Worm (Caenorhabditis elegans) whole organism, late embryonic: ENCODE results near the gene tag-10.

Source experiments
- C38D4.7 ChIP-seq: fragments of 200-800 bp; sonication (Bioruptor generic); optimal IDR thresholded peaks from 2 replicates; lab custom pipeline; 2018; ENCODE audit warnings: mild to moderate bottlenecking, missing genetic modification characterization, moderate library complexity, missing compliant biosample characterization
- K09A11.1 ChIP-seq: sonication (generic microtip); optimal IDR thresholded peaks from 2 replicates; lab custom pipeline; 2017; ENCODE audit warnings: antibody characterized with exemption, mild to moderate bottlenecking, missing genetic modification characterization, missing compliant biosample characterization; ENCODE audit not compliant: insufficient read depth
- Y22D7AL.16 ChIP-seq: sonication (generic microtip); optimal IDR thresholded peaks from 2 replicates; lab custom pipeline; 2016; ENCODE audit warnings: missing genetic modification characterization, missing compliant biosample characterization
- ahr-1 ChIP-seq: sonication (generic microtip); optimal IDR thresholded peaks from 2 replicates; lab custom pipeline; 2016; ENCODE audit warnings: missing genetic modification characterization, missing compliant biosample characterization
- ceh-14 ChIP-seq: sonication (generic microtip); optimal IDR thresholded peaks from 2 replicates; lab custom pipeline; 2016; ENCODE audit warnings: missing genotype, missing genetic modification characterization, missing compliant biosample characterization
- ceh-19 ChIP-seq: fragments of 200-800 bp; sonication (Bioruptor generic); optimal IDR thresholded peaks from 2 replicates; lab custom pipeline; 2018; ENCODE audit warnings: mild to moderate bottlenecking, missing genetic modification characterization, missing compliant biosample characterization
- ceh-22 ChIP-seq: sonication (generic microtip); optimal IDR thresholded peaks from 2 replicates; lab custom pipeline; 2017; ENCODE audit warnings: missing biosample characterization, missing genetic modification characterization
- ceh-24 ChIP-seq: sonication (generic microtip); optimal IDR thresholded peaks from 2 replicates; lab custom pipeline; 2016; ENCODE audit warnings: mild to moderate bottlenecking, missing genetic modification characterization, missing compliant biosample characterization
- ceh-30 ChIP-seq: fragments of 150-350 bp; optimal IDR thresholded peaks from 2 replicates; lab custom pipeline; 2014; ENCODE audit warnings: missing biosample characterization, missing genetic modification characterization
- ceh-31 ChIP-seq: sonication (generic microtip); optimal IDR thresholded peaks from 2 replicates; lab custom pipeline; 2016; ENCODE audit warnings: missing genetic modification characterization, missing compliant biosample characterization
- ceh-34 ChIP-seq: sonication (generic microtip); optimal IDR thresholded peaks from 2 replicates; lab custom pipeline; 2016; ENCODE audit warnings: mild to moderate bottlenecking, missing genetic modification characterization, missing compliant biosample characterization
- ceh-6 ChIP-seq: fragments of 200-800 bp; sonication (Bioruptor generic); optimal IDR thresholded peaks from 2 replicates; lab custom pipeline; 2018; ENCODE audit warnings: mild to moderate bottlenecking, missing genetic modification characterization, missing compliant biosample characterization
- ceh-9 ChIP-seq: sonication (generic microtip); optimal IDR thresholded peaks from 2 replicates; lab custom pipeline; 2016; ENCODE audit warnings: mild to moderate bottlenecking, missing genetic modification characterization, inconsistent platforms, missing compliant biosample characterization
- dmd-4 ChIP-seq: sonication (generic microtip); optimal IDR thresholded peaks from 2 replicates; lab custom pipeline; 2016; ENCODE audit warnings: borderline replicate concordance, missing genetic modification characterization, missing compliant biosample characterization
- elt-2 ChIP-seq: sonication (generic microtip); optimal IDR thresholded peaks from 2 replicates; lab custom pipeline; 2016; ENCODE audit warnings: missing genetic modification reagents, missing genetic modification characterization, missing compliant biosample characterization
- elt-4 ChIP-seq: sonication (generic microtip); optimal IDR thresholded peaks from 2 replicates; lab custom pipeline; 2016; ENCODE audit warnings: missing genetic modification characterization, missing compliant biosample characterization
- eyg-1 ChIP-seq: sonication (generic microtip); optimal IDR thresholded peaks from 2 replicates; lab custom pipeline; 2016; ENCODE audit warnings: missing genotype, missing genetic modification characterization, missing compliant biosample characterization
- fkh-10 ChIP-seq: fragments of 150-350 bp; optimal IDR thresholded peaks from 2 replicates; lab custom pipeline; 2014; ENCODE audit warnings: missing biosample characterization, missing genetic modification reagents, missing genetic modification characterization
- hlh-13 ChIP-seq: fragments of 200-800 bp; sonication (Bioruptor generic); optimal IDR thresholded peaks from 2 replicates; lab custom pipeline; 2018; ENCODE audit warnings: mild to moderate bottlenecking, missing genetic modification characterization, missing compliant biosample characterization
- hlh-15 ChIP-seq: sonication (generic microtip); optimal IDR thresholded peaks from 2 replicates; lab custom pipeline; 2016; ENCODE audit warnings: missing genetic modification characterization, missing compliant biosample characterization
- hlh-30 ChIP-seq: sonication (generic microtip); optimal IDR thresholded peaks from 2 replicates; lab custom pipeline; 2017; ENCODE audit warnings: antibody characterized with exemption, missing genetic modification characterization, missing compliant biosample characterization; ENCODE audit not compliant: insufficient read depth
- hlh-6 ChIP-seq: sonication (generic microtip); optimal IDR thresholded peaks from 2 replicates; lab custom pipeline; 2016; ENCODE audit warnings: missing genotype, missing genetic modification characterization, missing compliant biosample characterization
- nfya-1 ChIP-seq: sonication (generic microtip); optimal IDR thresholded peaks from 2 replicates; lab custom pipeline; 2017; ENCODE audit warnings: missing genetic modification characterization, mild to moderate bottlenecking, missing compliant biosample characterization, antibody characterized with exemption, moderate library complexity
- nhr-11 ChIP-seq: fragments of 150-350 bp; optimal IDR thresholded peaks from 2 replicates; lab custom pipeline; 2014; ENCODE audit warnings: missing biosample characterization, missing genetic modification characterization
- npax-4 ChIP-seq: sonication (generic microtip); optimal IDR thresholded peaks from 2 replicates; lab custom pipeline; 2016; ENCODE audit warnings: missing genetic modification characterization, missing compliant biosample characterization
- odd-2 ChIP-seq: sonication (generic microtip); optimal IDR thresholded peaks from 2 replicates; lab custom pipeline; 2017; ENCODE audit warnings: antibody characterized with exemption, mild to moderate bottlenecking, missing genetic modification characterization, missing compliant biosample characterization
- pax-1 ChIP-seq: fragments of 150-350 bp; optimal IDR thresholded peaks from 2 replicates; lab custom pipeline; 2014; ENCODE audit warnings: missing biosample characterization, missing genetic modification characterization
- pha-2 ChIP-seq: sonication (generic microtip); optimal IDR thresholded peaks from 2 replicates; lab custom pipeline; 2017; ENCODE audit warnings: mild to moderate bottlenecking, missing genetic modification characterization, missing compliant biosample characterization
- pha-4 ChIP-seq: fragments of 150-350 bp; optimal IDR thresholded peaks from 2 replicates; lab custom pipeline; 2018; ENCODE audit warnings: missing biosample characterization, missing genetic modification reagents, missing genetic modification characterization
- pros-1 ChIP-seq: fragments of 150-350 bp; optimal IDR thresholded peaks from 2 replicates; lab custom pipeline; 2014; ENCODE audit warnings: missing biosample characterization, missing genetic modification reagents, missing genetic modification characterization
- ref-2 ChIP-seq: sonication (generic microtip); optimal IDR thresholded peaks from 2 replicates; lab custom pipeline; 2016; ENCODE audit warnings: missing genetic modification characterization, missing compliant biosample characterization
- rnt-1 ChIP-seq: sonication (generic microtip); optimal IDR thresholded peaks from 2 replicates; lab custom pipeline; 2016; ENCODE audit warnings: missing genetic modification characterization, missing compliant biosample characterization
- sdc-2 ChIP-seq: sonication (generic microtip); optimal IDR thresholded peaks from 2 replicates; lab custom pipeline; 2016; ENCODE audit warnings: missing genotype, missing genetic modification characterization, missing compliant biosample characterization
- sox-2 ChIP-seq: fragments of 200-800 bp; sonication (Bioruptor generic); IDR thresholded peaks from 2 replicates; pipeline ENCODE4 v1.3.6; 2022; ENCODE audit warnings: missing genetic modification reagents, missing genetic modification characterization, missing compliant biosample characterization
- syd-9 ChIP-seq: sonication (generic microtip); optimal IDR thresholded peaks from 2 replicates; lab custom pipeline; 2016; ENCODE audit warnings: mild to moderate bottlenecking, missing genetic modification characterization, moderate library complexity, missing compliant biosample characterization
- tbx-2 ChIP-seq: sonication (generic microtip); optimal IDR thresholded peaks from 2 replicates; lab custom pipeline; 2016; ENCODE audit warnings: missing genetic modification characterization, missing compliant biosample characterization
- tbx-7 ChIP-seq: sonication (generic microtip); optimal IDR thresholded peaks from 2 replicates; lab custom pipeline; 2016; ENCODE audit warnings: missing genotype, missing genetic modification characterization, missing compliant biosample characterization
- unc-3 ChIP-seq, 2 experiments: fragments of 200-800 bp in 1 of 2; sonication (Bioruptor generic) in 1 of 2; sonication (generic microtip) in 1 of 2; conservative IDR thresholded peaks in 1 of 2; optimal IDR thresholded peaks in 1 of 2; 2 replicates each; pipeline versions ENCODE4 v1.3.6 to Lab custom; 2016 to 2022; ENCODE audit warnings: missing compliant biosample characterization in 2 of 2, missing genetic modification characterization in 2 of 2, missing genetic modification reagents in 1 of 2
- unc-42 ChIP-seq: sonication (generic microtip); optimal IDR thresholded peaks from 2 replicates; lab custom pipeline; 2016; ENCODE audit warnings: missing genotype, missing genetic modification characterization, missing compliant biosample characterization
- unc-86 ChIP-seq: sonication (generic microtip); optimal IDR thresholded peaks from 2 replicates; lab custom pipeline; 2016; ENCODE audit warnings: missing genetic modification characterization, missing compliant biosample characterization
- zip-5 ChIP-seq: sonication (generic microtip); optimal IDR thresholded peaks from 2 replicates; lab custom pipeline; 2016; ENCODE audit warnings: missing genetic modification characterization, missing compliant biosample characterization
- ztf-16 ChIP-seq: sonication (generic microtip); optimal IDR thresholded peaks from 2 replicates; lab custom pipeline; 2017; ENCODE audit warnings: missing genetic modification characterization, missing compliant biosample characterization

Gene tag-10

DNA sequence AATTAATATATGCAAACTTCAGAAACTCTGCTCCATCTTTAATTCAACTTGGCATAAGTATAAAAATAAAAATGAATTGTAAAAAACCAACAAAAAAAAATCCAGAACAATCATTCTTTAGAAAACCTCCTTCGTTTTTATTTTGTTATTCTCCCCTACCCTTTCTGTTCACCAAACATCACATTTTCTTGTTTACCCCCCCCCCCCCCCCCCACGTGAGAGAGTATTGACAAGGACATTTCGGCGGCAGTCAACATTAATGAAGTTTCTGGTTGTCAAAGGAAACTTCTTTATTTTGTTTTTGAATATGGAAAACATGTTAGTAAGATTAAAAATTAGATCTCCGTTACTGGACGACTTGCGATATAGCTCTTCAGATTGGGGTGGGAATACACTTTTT, 17.9 kb upstream of the tag-10 start:
- TF ChIP-seq ceh-9 = no peak
- no peak for TF ChIP-seq dmd-4 (tag; lab: Kevin White, UChicago)

DNA sequence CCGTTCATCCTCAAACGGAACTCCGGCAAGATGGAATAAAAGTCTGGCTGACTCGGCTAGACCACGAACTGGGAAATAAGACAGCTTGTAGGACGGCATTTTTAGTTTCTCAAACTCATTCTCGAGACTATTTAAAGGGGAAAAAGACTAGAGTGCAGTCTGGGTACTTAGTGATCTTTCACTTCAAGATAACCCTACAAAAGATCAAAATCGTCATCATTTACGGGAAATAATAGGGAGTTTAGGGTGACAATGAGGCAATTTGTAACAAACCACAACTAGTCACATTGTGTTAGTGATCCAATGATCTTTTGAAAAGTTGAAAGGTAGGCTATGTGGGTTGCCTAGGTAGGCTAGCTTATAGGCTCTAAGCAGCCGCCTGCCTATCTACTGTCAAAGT, 16.4 kb upstream of the tag-10 start, which contains the start of gene gst-14:
gst-14 (minus strand) TSS at position 101 of the 400 bp plus-strand sequence.
- TF ChIP-seq ceh-34 (no peak), elt-2 (tag; lab: Kevin White, UChicago) (no peak), sdc-2 (tag; lab: Kevin White, UChicago) (no peak), ceh-30 (tag; lab: Kevin White, UChicago) (no peak), tbx-7 (tag; lab: Kevin White, UChicago) (no peak), eyg-1 (no peak), zip-5 (no peak), syd-9 (tag; lab: Kevin White, UChicago) (no peak), ref-2 (tag; lab: Kevin White, UChicago) (no peak), odd-2 (no peak), hlh-15 (tag; lab: Kevin White, UChicago) (no peak), pax-1 (tag; lab: Kevin White, UChicago) (no peak), ceh-19 (no peak), ceh-6 (no peak), ceh-24 (tag; lab: Kevin White, UChicago) (no peak), nhr-11 (tag; lab: Kevin White, UChicago) (no peak), ceh-31 (tag; lab: Kevin White, UChicago) (no peak), tbx-2 (tag; lab: Kevin White, UChicago) (no peak), pros-1 (tag; lab: Kevin White, UChicago) (no peak)

DNA sequence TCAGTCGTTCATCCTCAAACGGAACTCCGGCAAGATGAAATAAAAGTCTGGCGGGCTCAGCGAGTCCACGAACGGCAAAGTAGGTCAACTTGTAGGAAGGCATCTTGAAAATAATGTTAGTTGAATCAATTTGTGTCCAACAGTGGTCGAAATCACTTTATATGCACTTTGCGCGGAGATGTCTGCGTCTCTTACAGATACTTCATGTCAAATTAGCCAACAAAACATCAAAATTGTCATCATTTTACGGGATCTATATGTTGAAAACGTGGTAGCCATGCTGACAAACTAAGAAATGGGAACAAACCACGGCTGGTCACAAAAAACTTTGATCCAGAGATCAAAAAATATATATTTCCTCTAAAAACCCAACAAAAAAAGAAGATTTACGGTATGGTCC, 14.6 kb upstream of the tag-10 start, which contains the start of gene gst-12:
gst-12 (minus strand) TSS at position 254 of the 400 bp plus-strand sequence.
- no peak for TF ChIP-seq hlh-30 (tag; lab: Kevin White, UChicago)
- TF ChIP-seq nhr-11 (tag; lab: Kevin White, UChicago) = no peak
- TF ChIP-seq K09A11.1 = no peak
- no peak for TF ChIP-seq pha-2 (tag; lab: Kevin White, UChicago)
- no peak for TF ChIP-seq ceh-22
- no peak for TF ChIP-seq rnt-1 (tag; lab: Kevin White, UChicago)
- no peak for TF ChIP-seq fkh-10
- no peak for TF ChIP-seq hlh-15 (tag; lab: Kevin White, UChicago)
- no peak for TF ChIP-seq npax-4 (tag; lab: Kevin White, UChicago)
- no peak for TF ChIP-seq hlh-13 (GFP tag; lab: Kevin White, UChicago)
- TF ChIP-seq unc-42 = no peak
- no peak for TF ChIP-seq C38D4.7 (GFP tag; lab: Kevin White, UChicago)

DNA sequence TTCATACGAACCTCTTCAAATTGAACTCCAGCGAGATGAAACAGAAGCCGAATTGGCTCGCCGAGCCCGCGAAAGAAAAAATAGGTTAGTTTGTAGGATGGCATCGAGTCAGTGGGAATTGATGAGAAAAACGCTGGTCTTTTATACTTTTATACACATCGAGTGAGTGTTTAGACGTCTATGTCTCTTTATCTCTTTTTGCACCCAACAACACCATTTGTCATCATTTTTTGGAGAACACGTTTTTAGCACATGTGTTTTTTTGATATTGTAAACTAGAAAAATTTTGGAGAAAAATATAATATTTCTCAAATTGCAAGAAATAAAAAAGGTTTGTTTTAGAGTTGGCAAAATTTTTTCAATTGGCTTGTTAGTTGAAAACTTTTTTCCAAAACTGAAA, 8.1 kb upstream of the tag-10 start, which contains the start of gene gst-16:
gst-16 (minus strand) TSS at position 111 of the 400 bp plus-strand sequence.
- TF ChIP-seq ztf-16 (tag; lab: Kevin White, UChicago) = no peak
- TF ChIP-seq ceh-22 = no peak
- TF ChIP-seq dmd-4 (tag; lab: Kevin White, UChicago) = no peak
- TF ChIP-seq nfya-1 (tag; lab: Kevin White, UChicago) = no peak
- no peak for TF ChIP-seq odd-2
- no peak for TF ChIP-seq hlh-15 (tag; lab: Kevin White, UChicago)
- TF ChIP-seq ceh-30 (tag; lab: Kevin White, UChicago) = no peak
- no peak for TF ChIP-seq unc-86 (tag; lab: Kevin White, UChicago)
- no peak for TF ChIP-seq elt-2 (tag; lab: Kevin White, UChicago)
- TF ChIP-seq ahr-1 (tag; lab: Kevin White, UChicago) = no peak
- TF ChIP-seq pha-4 (tag; lab: Kevin White, UChicago) = no peak
- TF ChIP-seq Y22D7AL.16 = no peak
- no peak for TF ChIP-seq elt-4 (tag; lab: Kevin White, UChicago)
- no peak for TF ChIP-seq ceh-14
- no peak for TF ChIP-seq sox-2 (GFP tag; lab: Robert Waterston, UW)
- no peak for TF ChIP-seq unc-3 (GFP tag; conservative IDR thresholded peaks at IDR 0.05; lab: Robert Waterston, UW)
- TF ChIP-seq unc-3 (tag; optimal IDR thresholded peaks at IDR 0.05; lab: Kevin White, UChicago) = no peak
- TF ChIP-seq hlh-6 (tag; lab: Kevin White, UChicago) = no peak
- no peak for TF ChIP-seq npax-4 (tag; lab: Kevin White, UChicago)
